Worm (Caenorhabditis elegans): ENCODE data around the gene F47C12.6.

ce11 chrIV:4041006-4041405, 47.8 kb upstream of the F47C12.6 start:
- TF ChIP-seq aha-1 (tag) = no peak
- TF ChIP-seq nhr-77 (tag; optimal IDR thresholded peaks at IDR 0.05) = no peak
- no peak for TF ChIP-seq daf-12 (tag; optimal IDR thresholded peaks at IDR 0.05)
- no peak for TF ChIP-seq Y105C5A.15 (GFP tag; IDR thresholded peaks at IDR 0.05)
- TF ChIP-seq cey-2 (tag; optimal IDR thresholded peaks at IDR 0.05; ENCODE audit: borderline replicate concordance, insufficient read depth) = no peak
